Worm (Caenorhabditis elegans): ENCODE data around the gene sqv-3.

DNA sequence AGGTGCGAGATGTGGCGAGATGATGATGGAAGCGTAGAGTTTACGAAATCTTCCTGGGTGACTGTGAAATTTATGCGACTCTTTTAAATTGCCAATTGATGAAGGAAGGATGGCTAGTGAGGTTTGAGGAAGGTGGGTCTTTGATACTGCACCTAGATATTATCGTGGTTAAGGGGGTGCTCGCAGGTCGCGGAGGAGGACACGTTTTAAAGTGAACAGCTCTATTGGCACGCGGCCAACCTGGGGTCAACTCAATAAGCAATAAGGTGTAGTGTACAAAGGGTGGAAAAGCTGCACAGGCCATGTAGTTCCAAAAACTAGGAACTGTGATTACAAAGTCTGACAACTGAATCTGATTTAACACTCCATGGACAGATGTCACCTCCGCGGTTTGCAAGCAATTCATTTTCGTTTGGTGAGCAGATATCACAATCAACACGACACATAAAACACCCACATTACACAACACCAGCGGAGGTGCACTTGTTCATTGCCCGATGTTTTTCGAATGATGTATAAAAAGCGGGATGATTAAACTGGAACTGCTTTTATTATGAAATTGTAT is 34.7 kb downstream of the sqv-3 start:
- TF ChIP-seq nhr-237 (tag; optimal IDR thresholded peaks at IDR 0.05), result no peak
- TF ChIP-seq ztf-11 (tag; optimal IDR thresholded peaks at IDR 0.05), result no peak
- TF ChIP-seq unc-62 (GFP tag; optimal IDR thresholded peaks at IDR 0.05), result peak; percentile 20

All from whole organism, mixed stage, embryonic.